Fruit fly (Drosophila melanogaster) whole organism, embryonic: ENCODE measurements around the gene CG42759.
A peak's percentile ranks its signal among the peaks of the same experiment; 100 is the strongest.

Experiments
- Asciz ChIP-seq: fragments of 200-800 bp; sonication (Bioruptor generic); optimal IDR thresholded peaks from 2 replicates; lab custom pipeline; 2017; ENCODE audit warnings: missing biosample characterization, mild to moderate bottlenecking, missing genetic modification characterization, missing genetic modification reagents
- CG10654 ChIP-seq: fragments of 200-800 bp; sonication (Bioruptor generic); optimal IDR thresholded peaks from 2 replicates; lab custom pipeline; 2016; ENCODE audit warnings: missing biosample characterization, missing genetic modification characterization
- CG11085 ChIP-seq: fragments of 200-800 bp; sonication (Bioruptor generic); IDR thresholded peaks from 2 replicates; pipeline ENCODE4 v1.3.6; 2022; ENCODE audit warnings: missing biosample characterization, missing genetic modification characterization
- CG12744 ChIP-seq: fragments of 200-800 bp; sonication (Bioruptor generic); optimal IDR thresholded peaks from 2 replicates; lab custom pipeline; 2016; ENCODE audit warnings: missing biosample characterization, missing genetic modification characterization
- CG14050 ChIP-seq: fragments of 200-800 bp; sonication (Bioruptor generic); IDR thresholded peaks from 3 replicates; pipeline ENCODE4 v1.3.6; 2022; ENCODE audit warnings: missing biosample characterization, missing genetic modification characterization
- CG14710 ChIP-seq: fragments of 200-800 bp; sonication (Bioruptor generic); optimal IDR thresholded peaks from 3 replicates; lab custom pipeline; 2019; ENCODE audit warnings: missing biosample characterization, mild to moderate bottlenecking, missing genetic modification characterization, moderate library complexity
- CG14965 ChIP-seq: fragments of 200-800 bp; sonication (Bioruptor generic); optimal IDR thresholded peaks from 2 replicates; lab custom pipeline; 2016; ENCODE audit warnings: missing biosample characterization, missing genetic modification characterization, borderline replicate concordance
- CG15269 ChIP-seq: fragments of 200-800 bp; sonication (Bioruptor generic); optimal IDR thresholded peaks from 2 replicates; lab custom pipeline; 2018; ENCODE audit warnings: missing biosample characterization, mild to moderate bottlenecking, missing genetic modification characterization, moderate library complexity
- CG15696 ChIP-seq: fragments of 200-800 bp; sonication (Bioruptor generic); optimal IDR thresholded peaks from 2 replicates; lab custom pipeline; 2019; ENCODE audit warnings: missing biosample characterization, mild to moderate bottlenecking, missing genetic modification characterization, moderate library complexity
- CG16815 ChIP-seq: fragments of 200-800 bp; sonication (Bioruptor generic); optimal IDR thresholded peaks from 3 replicates; lab custom pipeline; 2017; ENCODE audit warnings: missing biosample characterization, mild to moderate bottlenecking, missing genetic modification characterization
- CG17328 ChIP-seq: fragments of 200-800 bp; sonication (Bioruptor generic); IDR thresholded peaks from 2 replicates; pipeline ENCODE4 v1.3.6; 2022; ENCODE audit warnings: missing biosample characterization, missing genetic modification characterization
- CG17568 ChIP-seq: fragments of 200-800 bp; sonication (Bioruptor generic); optimal IDR thresholded peaks from 2 replicates; lab custom pipeline; 2018; ENCODE audit warnings: missing biosample characterization, mild to moderate bottlenecking, missing genetic modification characterization, moderate library complexity
- CG2120 ChIP-seq: fragments of 200-800 bp; sonication (Bioruptor generic); optimal IDR thresholded peaks from 3 replicates; lab custom pipeline; 2016; ENCODE audit warnings: missing biosample characterization, missing genetic modification characterization
- CG2678 ChIP-seq: fragments of 200-800 bp; sonication (Bioruptor generic); optimal IDR thresholded peaks from 3 replicates; lab custom pipeline; 2019; ENCODE audit warnings: missing biosample characterization, mild to moderate bottlenecking, missing genetic modification characterization, moderate library complexity
- CG2712 ChIP-seq: fragments of 200-800 bp; optimal IDR thresholded peaks from 3 replicates; lab custom pipeline; 2019; ENCODE audit warnings: missing biosample characterization, mild to moderate bottlenecking, missing genetic modification characterization, moderate library complexity
- CG3838 ChIP-seq: fragments of 200-800 bp; sonication (Bioruptor generic); optimal IDR thresholded peaks from 3 replicates; lab custom pipeline; 2016; ENCODE audit warnings: missing biosample characterization, missing genetic modification characterization
- CG3995 ChIP-seq: fragments of 200-800 bp; sonication (Bioruptor generic); optimal IDR thresholded peaks from 3 replicates; lab custom pipeline; 2016; ENCODE audit warnings: missing biosample characterization, missing genetic modification characterization
- CG4360 ChIP-seq: fragments of 200-800 bp; sonication (Bioruptor generic); IDR thresholded peaks from 2 replicates; pipeline ENCODE4 v1.3.6; 2022; ENCODE audit warnings: missing biosample characterization, missing genetic modification characterization
- CG9609 ChIP-seq: fragments of 200-800 bp; sonication (Bioruptor generic); optimal IDR thresholded peaks from 3 replicates; lab custom pipeline; 2016; ENCODE audit warnings: missing biosample characterization, missing genetic modification characterization
- Doc3 ChIP-seq: fragments of 200-800 bp; sonication (Bioruptor generic); IDR thresholded peaks from 3 replicates; pipeline ENCODE4 v1.3.6; 2022; ENCODE audit warnings: missing biosample characterization, missing genetic modification characterization; ENCODE audit not compliant: partially characterized antibody
- E2f1 ChIP-seq: fragments of 200-800 bp; sonication (Bioruptor generic); IDR thresholded peaks from 2 replicates; pipeline ENCODE4 v1.3.6; 2022; ENCODE audit warnings: missing biosample characterization, missing genetic modification characterization
- Fer2 ChIP-seq: fragments of 200-800 bp; sonication (Bioruptor generic); optimal IDR thresholded peaks from 2 replicates; lab custom pipeline; 2018; ENCODE audit warnings: missing biosample characterization, mild to moderate bottlenecking, missing genetic modification characterization, moderate library complexity
- Gug ChIP-seq: fragments of 200-800 bp; sonication (Bioruptor generic); IDR thresholded peaks from 4 replicates; pipeline ENCODE4 v1.3.6; 2022; ENCODE audit warnings: missing biosample characterization, missing genetic modification characterization
- HHEX ChIP-seq: fragments of 200-800 bp; sonication (Bioruptor generic); optimal IDR thresholded peaks from 3 replicates; lab custom pipeline; 2017; ENCODE audit warnings: missing biosample characterization, mild to moderate bottlenecking, missing genetic modification characterization, missing genetic modification reagents
- HmgD ChIP-seq: fragments of 200-800 bp; sonication (Bioruptor generic); optimal IDR thresholded peaks from 3 replicates; lab custom pipeline; 2016; ENCODE audit warnings: missing biosample characterization, missing genetic modification characterization
- MBD-R2 ChIP-seq: fragments of 200-800 bp; sonication (Bioruptor generic); IDR thresholded peaks from 2 replicates; pipeline ENCODE4 v1.3.6; 2022; ENCODE audit warnings: missing biosample characterization, missing genetic modification characterization
- Max ChIP-seq: fragments of 200-800 bp; sonication (Bioruptor generic); optimal IDR thresholded peaks from 2 replicates; lab custom pipeline; 2016; ENCODE audit warnings: missing biosample characterization, mild to moderate bottlenecking, missing genetic modification characterization
- Nf-YC ChIP-seq: fragments of 200-800 bp; optimal IDR thresholded peaks from 3 replicates; lab custom pipeline; 2019; ENCODE audit warnings: missing biosample characterization, mild to moderate bottlenecking, missing genetic modification characterization, moderate library complexity
- Side ChIP-seq: fragments of 200-800 bp; sonication (Bioruptor generic); optimal IDR thresholded peaks from 2 replicates; lab custom pipeline; 2016; ENCODE audit warnings: missing biosample characterization, missing genetic modification characterization
- Sox100B ChIP-seq: fragments of 200-800 bp; sonication (Bioruptor generic); optimal IDR thresholded peaks from 3 replicates; lab custom pipeline; 2018; ENCODE audit warnings: missing biosample characterization, mild to moderate bottlenecking, missing genetic modification characterization
- Xbp1 ChIP-seq: fragments of 200-800 bp; sonication (Bioruptor generic); optimal IDR thresholded peaks from 3 replicates; lab custom pipeline; 2016; ENCODE audit warnings: missing biosample characterization, mild to moderate bottlenecking, missing genetic modification characterization
- Xrp1 ChIP-seq: fragments of 200-800 bp; sonication (Bioruptor generic); IDR thresholded peaks from 2 replicates; pipeline ENCODE4 v1.3.6; 2022; ENCODE audit warnings: missing biosample characterization, missing genetic modification characterization
- amos ChIP-seq: fragments of 200-800 bp; sonication (Bioruptor generic); IDR thresholded peaks from 2 replicates; pipeline ENCODE4 v1.3.6; 2022; ENCODE audit warnings: missing biosample characterization, missing genetic modification characterization; ENCODE audit not compliant: partially characterized antibody
- ara ChIP-seq: fragments of 200-800 bp; sonication (Bioruptor generic); IDR thresholded peaks from 2 replicates; pipeline ENCODE4 v1.3.6; 2022; ENCODE audit warnings: missing biosample characterization, missing genetic modification characterization
- chn ChIP-seq: fragments of 200-800 bp; sonication (Bioruptor generic); optimal IDR thresholded peaks from 2 replicates; lab custom pipeline; 2016; ENCODE audit warnings: missing biosample characterization, missing genetic modification characterization
- dan ChIP-seq: fragments of 200-800 bp; sonication (Bioruptor generic); IDR thresholded peaks from 2 replicates; pipeline ENCODE4 v1.3.6; 2022; ENCODE audit warnings: missing biosample characterization, missing genetic modification characterization
- dm ChIP-seq: fragments of 200-800 bp; sonication (Bioruptor generic); optimal IDR thresholded peaks from 3 replicates; lab custom pipeline; 2016; ENCODE audit warnings: missing biosample characterization, missing genetic modification characterization
- dmrt99B ChIP-seq: fragments of 200-800 bp; sonication (Bioruptor generic); optimal IDR thresholded peaks from 2 replicates; lab custom pipeline; 2018; ENCODE audit warnings: missing biosample characterization, mild to moderate bottlenecking, missing genetic modification characterization, moderate library complexity
- ftz-f1 ChIP-seq: fragments of 200-800 bp; sonication (Bioruptor generic); optimal IDR thresholded peaks from 2 replicates; lab custom pipeline; 2016; ENCODE audit warnings: missing biosample characterization, missing genetic modification characterization
- gsb ChIP-seq: fragments of 200-800 bp; sonication (Bioruptor generic); IDR thresholded peaks from 2 replicates; pipeline ENCODE4 v1.3.6; 2022; ENCODE audit warnings: missing biosample characterization, missing genetic modification characterization
- nmo ChIP-seq: fragments of 200-800 bp; sonication (Bioruptor generic); optimal IDR thresholded peaks from 2 replicates; lab custom pipeline; 2018; ENCODE audit warnings: missing biosample characterization, mild to moderate bottlenecking, missing genetic modification characterization, moderate library complexity
- rib ChIP-seq: fragments of 200-800 bp; sonication (Bioruptor generic); IDR thresholded peaks from 2 replicates; pipeline ENCODE4 v1.3.6; 2022; ENCODE audit warnings: missing biosample characterization, missing genetic modification characterization
- sd ChIP-seq: fragments of 200-800 bp; sonication (Bioruptor generic); optimal IDR thresholded peaks from 3 replicates; lab custom pipeline; 2018; ENCODE audit warnings: missing biosample characterization, mild to moderate bottlenecking, missing genetic modification characterization, moderate library complexity
- sim ChIP-seq: fragments of 200-800 bp; sonication (Bioruptor generic); IDR thresholded peaks from 2 replicates; pipeline ENCODE4 v1.3.6; 2022; ENCODE audit warnings: missing biosample characterization, missing genetic modification characterization
- slbo ChIP-seq: fragments of 200-800 bp; sonication (Bioruptor generic); IDR thresholded peaks from 2 replicates; pipeline ENCODE4 v1.3.6; 2022; ENCODE audit warnings: missing biosample characterization, missing genetic modification characterization
- slou ChIP-seq: fragments of 200-800 bp; sonication (Bioruptor generic); optimal IDR thresholded peaks from 3 replicates; lab custom pipeline; 2016; ENCODE audit warnings: missing biosample characterization, missing genetic modification characterization
- sr ChIP-seq: fragments of 200-800 bp; sonication (Bioruptor generic); IDR thresholded peaks from 3 replicates; pipeline ENCODE4 v1.3.6; 2022; ENCODE audit warnings: missing biosample characterization, missing genetic modification characterization
- stwl ChIP-seq: fragments of 200-800 bp; sonication (Bioruptor generic); optimal IDR thresholded peaks from 3 replicates; lab custom pipeline; 2018; ENCODE audit warnings: missing biosample characterization, mild to moderate bottlenecking, missing genetic modification characterization, moderate library complexity
- toy ChIP-seq: fragments of 200-800 bp; sonication (Bioruptor generic); IDR thresholded peaks from 2 replicates; pipeline ENCODE4 v1.3.6; 2022; ENCODE audit warnings: missing biosample characterization, missing genetic modification characterization
- tx ChIP-seq: fragments of 200-800 bp; sonication (Bioruptor generic); optimal IDR thresholded peaks from 2 replicates; lab custom pipeline; 2016; ENCODE audit warnings: missing biosample characterization, missing genetic modification characterization
- wdn ChIP-seq: fragments of 200-800 bp; sonication (Bioruptor generic); IDR thresholded peaks from 2 replicates; pipeline ENCODE4 v1.3.6; 2022; ENCODE audit warnings: missing biosample characterization, missing genetic modification characterization

CG42759 gene

dm6 chr3R:10168483-10169064 lies 25.7 kb downstream of the CG42759 start (continued):
- TF ChIP-seq CG9609 (GFP tag; lab: Kevin White, UChicago): peak; percentile 17
- TF ChIP-seq sr (GFP tag; lab: Robert Waterston, UW): no peak
- no peak for TF ChIP-seq sd (tag; lab: Kevin White, UChicago)
- TF ChIP-seq toy (GFP tag; lab: Robert Waterston, UW): no peak
- TF ChIP-seq CG15269 (tag; lab: Kevin White, UChicago): peak; percentile 27
- TF ChIP-seq CG15696 (tag; lab: Kevin White, UChicago): peak; percentile 40
- no peak for TF ChIP-seq Max
- no peak for TF ChIP-seq E2f1 (GFP tag; lab: Robert Waterston, UW)
- peak; percentile 70 for TF ChIP-seq CG2120
- TF ChIP-seq wdn (GFP tag; lab: Robert Waterston, UW): peak; percentile 49; the same call in 1 of the 2 replicates
- peak; percentile 34; the same call in 1 of the 2 replicates for TF ChIP-seq CG11085
- no peak for TF ChIP-seq CG16815 (GFP tag; lab: Kevin White, UChicago)
- TF ChIP-seq ara (GFP tag; lab: Robert Waterston, UW): no peak
- TF ChIP-seq Gug (GFP tag; lab: Robert Waterston, UW): no peak
- peak; percentile 70 for TF ChIP-seq CG2678 (tag; lab: Kevin White, UChicago)
- peak; percentile 15 for TF ChIP-seq Side (GFP tag; lab: Kevin White, UChicago)
- TF ChIP-seq CG3995 (GFP tag; lab: Kevin White, UChicago): no peak
- TF ChIP-seq CG2712 (tag; lab: Kevin White, UChicago): no peak
- TF ChIP-seq Doc3: no peak
- TF ChIP-seq CG14965 (GFP tag; lab: Kevin White, UChicago): no peak
- TF ChIP-seq tx (GFP tag; lab: Kevin White, UChicago): no peak
- no peak for TF ChIP-seq CG14050 (GFP tag; lab: Robert Waterston, UW)
- no peak for TF ChIP-seq Fer2
- no peak for TF ChIP-seq stwl (tag; lab: Kevin White, UChicago)
- no peak for TF ChIP-seq chn
- TF ChIP-seq amos (GFP tag; lab: Robert Waterston, UW): no peak
- TF ChIP-seq CG12744 (GFP tag; lab: Kevin White, UChicago): peak; percentile 42
- TF ChIP-seq CG17568 (GFP tag; lab: Kevin White, UChicago): peak; percentile 20
- TF ChIP-seq Sox100B (GFP tag; lab: Kevin White, UChicago): peak; percentile 25
- no peak for TF ChIP-seq slou (GFP tag; lab: Kevin White, UChicago)
- no peak for TF ChIP-seq dmrt99B
- no peak for TF ChIP-seq ftz-f1
- TF ChIP-seq Xbp1 (GFP tag; lab: Kevin White, UChicago): peak; percentile 44
- TF ChIP-seq nmo (GFP tag; lab: Kevin White, UChicago): peak; percentile 35
- peak; percentile 65 for TF ChIP-seq slbo
- TF ChIP-seq CG4360: no peak
- TF ChIP-seq Nf-YC (tag; lab: Kevin White, UChicago): no peak
- no peak for TF ChIP-seq sim
- no peak for TF ChIP-seq CG14710
- TF ChIP-seq CG3838 (GFP tag; lab: Kevin White, UChicago): no peak
- TF ChIP-seq HmgD (GFP tag; lab: Kevin White, UChicago): no peak
- peak; percentile 12 for TF ChIP-seq HHEX (GFP tag; lab: Kevin White, UChicago)
- no peak for TF ChIP-seq rib (GFP tag; lab: Robert Waterston, UW)
- TF ChIP-seq CG10654 (GFP tag; lab: Kevin White, UChicago): no peak
- TF ChIP-seq gsb (GFP tag; lab: Robert Waterston, UW): no peak
- no peak for TF ChIP-seq Asciz (GFP tag; lab: Kevin White, UChicago)
- no peak for TF ChIP-seq dm
- no peak for TF ChIP-seq dan (GFP tag; lab: Robert Waterston, UW)
- no peak for TF ChIP-seq MBD-R2 (GFP tag; lab: Robert Waterston, UW)
- peak; percentile 57; the same call in 1 of the 2 replicates for TF ChIP-seq Xrp1 (GFP tag; lab: Robert Waterston, UW)
- TF ChIP-seq CG17328 (GFP tag; lab: Robert Waterston, UW): peak; percentile 18; the same call in 1 of the 2 replicates
